Worm (Caenorhabditis elegans) whole organism, L4/young adult: ENCODE results near the gene fbxb-95.

Experiments used
- W03F9.2 ChIP-seq: fragments of 150-350 bp; optimal IDR thresholded peaks from 2 replicates; lab custom pipeline; 2014; ENCODE audit warnings: missing biosample characterization, missing genetic modification characterization
- dao-5 ChIP-seq: sonication (generic microtip); optimal IDR thresholded peaks from 2 replicates; lab custom pipeline; 2016; ENCODE audit warnings: missing genotype, missing genetic modification characterization, moderate library complexity, missing compliant biosample characterization

DNA sequence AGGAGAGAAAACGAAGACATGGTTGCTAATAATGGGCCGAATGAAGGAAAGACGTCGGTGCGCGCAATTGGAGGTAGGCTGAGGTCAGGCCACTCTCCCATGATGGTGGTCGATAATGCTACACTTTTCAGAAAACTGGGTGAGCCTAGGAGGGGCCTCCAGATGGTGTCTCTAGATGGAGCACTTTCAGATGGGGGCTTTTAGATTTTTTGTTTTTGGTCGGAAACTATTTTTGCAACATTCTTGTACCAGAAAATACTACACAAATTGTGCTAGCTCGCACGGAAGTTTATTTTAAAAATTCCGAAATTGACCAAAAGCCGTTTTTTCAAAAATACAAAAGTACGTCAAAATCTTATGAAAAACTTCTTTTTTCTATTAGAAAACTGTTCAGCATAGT lies 35.9 kb upstream of the fbxb-95 start, which contains the start of gene fbxb-10:
- TF ChIP-seq W03F9.2 (tag; lab: Kevin White, UChicago) (no peak), dao-5 (tag; lab: Kevin White, UChicago) (no peak)
